Worm (Caenorhabditis elegans): ENCODE results near the gene gad-1.

DNA sequence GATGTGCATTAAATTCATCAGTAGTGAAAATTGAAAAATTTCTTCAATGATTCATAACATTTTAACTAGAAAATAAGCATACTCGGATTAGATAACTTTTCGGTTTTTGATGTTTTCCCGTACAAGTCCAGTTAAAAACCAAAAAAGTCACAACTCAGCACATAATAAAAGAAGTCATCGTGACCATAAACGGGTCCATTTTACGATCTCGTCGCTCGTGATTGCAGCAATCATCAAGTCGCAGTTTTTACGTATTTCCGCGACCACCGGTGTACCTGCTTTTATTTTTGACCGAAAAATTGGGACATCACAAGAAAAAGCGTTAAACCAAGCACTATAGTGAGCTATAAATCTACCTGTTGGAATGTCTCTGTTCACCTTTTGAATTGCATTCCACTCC is 28.0 kb upstream of the gad-1 start:
- no peak for TF ChIP-seq lsy-2 (tag; optimal IDR thresholded peaks at IDR 0.05)
- TF ChIP-seq skn-1 (tag; optimal IDR thresholded peaks at IDR 0.05): no peak
- no peak for TF ChIP-seq egl-27 (tag; optimal IDR thresholded peaks at IDR 0.05)
- TF ChIP-seq unc-30 (tag; optimal IDR thresholded peaks at IDR 0.05): no peak
- no peak for TF ChIP-seq nhr-76 (tag; optimal IDR thresholded peaks at IDR 0.05)
